Worm (Caenorhabditis elegans) whole organism, L4 larva: ENCODE data around the gene F22E5.17.
A peak's percentile ranks its signal among the peaks of the same experiment; 100 is the strongest.
"Not testable (repeated sequence)": the region's sequence is repeated elsewhere in the genome, so short reads cannot be mapped to it uniquely, and the experiment has no call there.

Source experiments
- D1046.2 ChIP-seq: fragments of 200-800 bp; sonication (Bioruptor generic); IDR thresholded peaks from 2 replicates; pipeline ENCODE4 v1.3.6; 2022; ENCODE audit warnings: missing genetic modification characterization, missing compliant biosample characterization
- F49E8.2 ChIP-seq: sonication (generic microtip); optimal IDR thresholded peaks from 2 replicates; lab custom pipeline; 2016; ENCODE audit warnings: missing compliant biosample characterization, mild to moderate bottlenecking, missing genetic modification characterization, borderline replicate concordance
- T20F7.1 ChIP-seq: fragments of 200-800 bp; sonication (Bioruptor generic); optimal IDR thresholded peaks from 2 replicates; lab custom pipeline; 2018; ENCODE audit warnings: mild to moderate bottlenecking, missing genetic modification characterization, missing compliant biosample characterization
- Y105C5A.15 ChIP-seq: fragments of 200-800 bp; sonication (Bioruptor generic); IDR thresholded peaks from 2 replicates; pipeline ENCODE4 v1.3.6; 2022; ENCODE audit warnings: missing genetic modification characterization, missing compliant biosample characterization
- Y48G9A.11 ChIP-seq: fragments of 200-800 bp; sonication (Bioruptor generic); IDR thresholded peaks from 2 replicates; pipeline ENCODE4 v1.3.6; 2022; ENCODE audit warnings: missing genetic modification reagents, missing genetic modification characterization, missing compliant biosample characterization
- Y75B8A.6 ChIP-seq: fragments of 200-800 bp; sonication (Bioruptor generic); IDR thresholded peaks from 2 replicates; pipeline ENCODE4 v1.3.6; 2022; ENCODE audit warnings: missing genetic modification reagents, missing genetic modification characterization, missing compliant biosample characterization
- ZK337.2 ChIP-seq: fragments of 200-800 bp; sonication (Bioruptor generic); IDR thresholded peaks from 2 replicates; pipeline ENCODE4 v1.3.6; 2022; ENCODE audit warnings: missing genetic modification reagents, missing genetic modification characterization, missing compliant biosample characterization
- ZK546.5 ChIP-seq, 2 experiments: sonication (generic microtip); optimal IDR thresholded peaks; 2 replicates each; lab custom pipeline; 2017; ENCODE audit warnings: missing biosample characterization in 2 of 2, missing genetic modification characterization in 2 of 2
- aha-1 ChIP-seq: fragments of 150-350 bp; peaks from one replicate; lab custom pipeline; 2014; ENCODE audit warnings: missing biosample characterization, missing genetic modification characterization
- ama-1 ChIP-seq: fragments of 150-350 bp; optimal IDR thresholded peaks from 2 replicates; lab custom pipeline; 2014; ENCODE audit warnings: inconsistent platforms, mixed read lengths
- ceh-28 ChIP-seq: fragments of 150-350 bp; optimal IDR thresholded peaks from 2 replicates; lab custom pipeline; 2014; ENCODE audit warnings: missing biosample characterization, missing genetic modification reagents, missing genetic modification characterization
- ceh-32 ChIP-seq: sonication (generic microtip); optimal IDR thresholded peaks from 2 replicates; lab custom pipeline; 2016; ENCODE audit warnings: mild to moderate bottlenecking, missing genetic modification characterization, missing compliant biosample characterization; ENCODE audit not compliant: poor library complexity
- ceh-62 ChIP-seq: sonication (generic microtip); optimal IDR thresholded peaks from 2 replicates; lab custom pipeline; 2017; ENCODE audit warnings: missing biosample characterization, missing genetic modification characterization
- daf-8 ChIP-seq: fragments of 200-800 bp; sonication (Bioruptor generic); IDR thresholded peaks from 2 replicates; pipeline ENCODE4 v1.3.6; 2022; ENCODE audit warnings: missing genetic modification characterization, missing compliant biosample characterization
- duxl-1 ChIP-seq: sonication (generic microtip); optimal IDR thresholded peaks from 2 replicates; lab custom pipeline; 2016; ENCODE audit warnings: mild to moderate bottlenecking, missing genetic modification characterization, moderate library complexity, missing compliant biosample characterization; ENCODE audit not compliant: poor library complexity
- egl-43 ChIP-seq: fragments of 200-800 bp; sonication (Bioruptor generic); IDR thresholded peaks from 2 replicates; pipeline ENCODE4 v1.3.6; 2022; ENCODE audit warnings: missing genetic modification reagents, missing genetic modification characterization, missing compliant biosample characterization
- gei-8 ChIP-seq: fragments of 200-800 bp; sonication (Bioruptor generic); optimal IDR thresholded peaks from 2 replicates; lab custom pipeline; 2018; ENCODE audit warnings: mild to moderate bottlenecking, missing genetic modification characterization, missing compliant biosample characterization
- hlh-11 ChIP-seq: fragments of 200-800 bp; sonication (Bioruptor generic); optimal IDR thresholded peaks from 2 replicates; lab custom pipeline; 2018; ENCODE audit warnings: mild to moderate bottlenecking, missing genetic modification characterization, missing compliant biosample characterization
- jun-1 ChIP-seq: fragments of 150-350 bp; optimal IDR thresholded peaks from 2 replicates; lab custom pipeline; 2014; ENCODE audit warnings: missing biosample characterization, missing genetic modification reagents, missing genetic modification characterization
- lin-13 ChIP-seq: fragments of 150-350 bp; optimal IDR thresholded peaks from 2 replicates; lab custom pipeline; 2014; ENCODE audit warnings: missing biosample characterization, missing genetic modification reagents, missing genetic modification characterization
- lin-38 ChIP-seq: fragments of 200-800 bp; sonication (Bioruptor generic); IDR thresholded peaks from 2 replicates; pipeline ENCODE4 v1.3.6; 2022; ENCODE audit warnings: missing genetic modification reagents, missing genetic modification characterization, missing compliant biosample characterization
- lin-39 ChIP-seq: fragments of 150-350 bp; optimal IDR thresholded peaks from 2 replicates; lab custom pipeline; 2014; ENCODE audit warnings: missing biosample characterization, missing genetic modification reagents, missing genetic modification characterization
- mdl-1 ChIP-seq, 2 experiments: fragments of 150-350 bp in 1 of 2; sonication (generic microtip) in 1 of 2; optimal IDR thresholded peaks; 2 replicates each; lab custom pipeline; 2014 to 2017; ENCODE audit warnings: missing biosample characterization in 2 of 2, missing genetic modification characterization in 2 of 2
- nhr-111 ChIP-seq: fragments of 200-800 bp; sonication (Bioruptor generic); optimal IDR thresholded peaks from 2 replicates; lab custom pipeline; 2018; ENCODE audit warnings: mild to moderate bottlenecking, missing genetic modification characterization, missing compliant biosample characterization
- nhr-237 ChIP-seq: sonication (generic microtip); optimal IDR thresholded peaks from 2 replicates; lab custom pipeline; 2017; ENCODE audit warnings: missing biosample characterization, missing genetic modification characterization
- nhr-25 ChIP-seq: sonication (generic microtip); optimal IDR thresholded peaks from 2 replicates; lab custom pipeline; 2017; ENCODE audit warnings: missing genetic modification characterization, mild to moderate bottlenecking, missing compliant biosample characterization, antibody characterized with exemption, moderate library complexity, borderline replicate concordance; ENCODE audit not compliant: insufficient read depth
- nhr-41 ChIP-seq: fragments of 200-800 bp; sonication (Bioruptor generic); IDR thresholded peaks from 2 replicates; pipeline ENCODE4 v1.3.6; 2022; ENCODE audit warnings: missing genetic modification reagents, missing genetic modification characterization, missing compliant biosample characterization
- nhr-42 ChIP-seq: fragments of 200-800 bp; sonication (Bioruptor generic); IDR thresholded peaks from 2 replicates; pipeline ENCODE4 v1.3.6; 2022; ENCODE audit warnings: missing genetic modification characterization, missing compliant biosample characterization
- pha-4 ChIP-seq, 2 experiments: fragments of 150-350 bp in 1 of 2; fragments of 200-800 bp in 1 of 2; sonication (Bioruptor generic) in 1 of 2; IDR thresholded peaks in 1 of 2; optimal IDR thresholded peaks in 1 of 2; 2 replicates each; pipeline versions ENCODE4 v1.3.6 to Lab custom; 2014 to 2022; ENCODE audit warnings: missing genetic modification characterization in 2 of 2, missing genetic modification reagents in 2 of 2, missing biosample characterization in 1 of 2, missing compliant biosample characterization in 1 of 2
- rbr-2 ChIP-seq: sonication (generic microtip); optimal IDR thresholded peaks from 2 replicates; lab custom pipeline; 2016; ENCODE audit warnings: missing genotype, missing genetic modification characterization, missing compliant biosample characterization
- sdz-12 ChIP-seq: fragments of 200-800 bp; sonication (Bioruptor generic); optimal IDR thresholded peaks from 2 replicates; lab custom pipeline; 2018; ENCODE audit warnings: mild to moderate bottlenecking, missing genetic modification characterization, missing compliant biosample characterization
- tag-97 ChIP-seq: fragments of 200-800 bp; sonication (Bioruptor generic); IDR thresholded peaks from 2 replicates; pipeline ENCODE4 v1.3.6; 2022; ENCODE audit warnings: missing genetic modification characterization, missing compliant biosample characterization
- unc-130 ChIP-seq: sonication (generic microtip); optimal IDR thresholded peaks from 2 replicates; lab custom pipeline; 2016; ENCODE audit warnings: missing genetic modification reagents, missing genetic modification characterization, missing compliant biosample characterization
- zfp-2 ChIP-seq: sonication (generic microtip); optimal IDR thresholded peaks from 2 replicates; lab custom pipeline; 2016; ENCODE audit warnings: mild to moderate bottlenecking, missing genetic modification characterization, missing compliant biosample characterization
- zfp-3 ChIP-seq: fragments of 200-800 bp; sonication (Bioruptor generic); conservative IDR thresholded peaks from 2 replicates; pipeline ENCODE4 v1.3.6; 2022; ENCODE audit warnings: missing genetic modification reagents, missing genetic modification characterization, missing compliant biosample characterization
- ztf-11 ChIP-seq: fragments of 150-350 bp; optimal IDR thresholded peaks from 2 replicates; lab custom pipeline; 2014; ENCODE audit warnings: missing biosample characterization, missing genetic modification characterization
- ztf-7 ChIP-seq: fragments of 150-350 bp; optimal IDR thresholded peaks from 2 replicates; lab custom pipeline; 2014; ENCODE audit warnings: missing biosample characterization, missing genetic modification characterization

Gene F22E5.17

DNA sequence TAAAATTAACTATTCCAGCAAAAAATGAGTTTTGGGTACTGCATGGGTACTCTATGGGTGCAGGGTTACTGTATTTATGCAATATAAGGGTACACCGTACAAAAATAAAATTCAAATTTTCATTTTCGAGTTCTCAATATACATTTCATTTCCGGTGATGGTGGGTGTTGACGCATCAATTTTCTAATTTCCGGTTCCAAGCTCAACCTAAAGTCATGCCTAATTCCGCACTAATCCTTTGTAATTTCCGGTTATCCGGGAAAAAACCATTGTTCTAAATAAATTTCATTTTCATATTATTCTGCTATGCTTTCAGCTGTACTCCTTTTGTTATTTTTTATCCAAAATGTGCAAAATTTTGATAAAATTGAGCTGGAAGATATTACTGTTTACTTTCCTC, 18.5 kb upstream of the F22E5.17 start, which contains the start of gene gcy-21:
Gene gcy-21, plus strand, starts transcription at position 301 of the 400 bp plus-strand sequence.
- TF ChIP-seq nhr-25 (tag; lab: Kevin White, UChicago) (no peak), F49E8.2 (no peak), jun-1 (tag; lab: Kevin White, UChicago) (no peak), mdl-1 (tag; optimal IDR thresholded peaks at IDR 0.05; lab: Kevin White, UChicago) (no peak), nhr-237 (no peak), rbr-2 (no peak), ZK337.2 (GFP tag; lab: Robert Waterston, UW) (no peak), unc-130 (GFP tag; lab: Kevin White, UChicago) (no peak), T20F7.1 (GFP tag; lab: Kevin White, UChicago) (no peak), zfp-2 (tag; lab: Kevin White, UChicago) (no peak)

DNA sequence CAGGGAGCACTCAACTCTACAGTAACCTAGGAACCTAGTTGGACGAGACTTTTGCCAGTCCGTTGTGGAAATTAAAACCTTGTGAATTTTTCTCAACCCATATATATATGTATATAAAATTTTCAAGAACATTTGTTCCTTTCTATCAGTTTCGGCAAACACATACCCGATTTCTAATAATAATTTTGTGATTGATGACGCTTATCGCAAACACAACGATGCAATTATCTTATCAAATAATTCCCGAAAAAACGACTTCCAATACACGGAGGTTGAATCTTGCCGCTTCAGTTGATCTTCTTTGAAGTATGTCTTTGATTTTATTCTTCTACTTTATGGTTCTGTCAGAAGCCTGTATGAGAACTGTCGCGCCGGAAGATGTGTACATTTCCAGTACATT, 12.8 kb upstream of the F22E5.17 start, which contains the start of gene F22E5.2:
Gene F22E5.2, plus strand, starts transcription at position 301 of the 400 bp plus-strand sequence.
- TF ChIP-seq aha-1 (tag; lab: Kevin White, UChicago) = peak; percentile 26

DNA sequence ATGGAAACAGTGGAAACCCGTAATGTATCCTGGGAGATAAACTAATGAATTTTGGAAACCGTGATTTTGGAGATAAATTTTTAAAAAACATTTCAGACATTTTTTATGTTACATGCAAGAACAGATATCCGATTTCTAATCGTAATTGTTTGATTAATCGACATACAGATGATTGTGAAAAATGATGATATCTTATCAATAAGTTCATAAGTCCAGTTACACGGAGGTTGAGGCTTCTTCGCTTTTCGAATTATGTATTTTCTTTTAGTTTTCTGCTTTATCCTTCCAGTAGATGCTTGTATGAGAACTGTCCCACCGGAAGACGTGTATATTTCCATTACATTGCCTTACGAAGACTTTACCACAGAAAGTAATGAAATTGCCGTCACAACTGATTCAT, 12.2 kb upstream of the F22E5.17 start, which contains the start of gene F22E5.22:
Gene F22E5.22, plus strand, starts transcription at position 301 of the 400 bp plus-strand sequence.
- TF ChIP-seq nhr-42 (GFP tag; lab: Robert Waterston, UW) = no peak
- TF ChIP-seq hlh-11 (tag; lab: Kevin White, UChicago) = no peak
- no peak for TF ChIP-seq nhr-25 (tag; lab: Kevin White, UChicago)
- TF ChIP-seq ztf-11 (tag; lab: Kevin White, UChicago) = no peak
- no peak for TF ChIP-seq tag-97 (GFP tag; lab: Robert Waterston, UW)
- TF ChIP-seq lin-13 (GFP tag; lab: Kevin White, UChicago) = no peak
- no peak for TF ChIP-seq Y75B8A.6 (GFP tag; lab: Robert Waterston, UW)
- no peak for TF ChIP-seq ama-1 (lab: Kevin White, UChicago)
- no peak for TF ChIP-seq nhr-111 (GFP tag; lab: Kevin White, UChicago)
- TF ChIP-seq daf-8 (GFP tag; lab: Robert Waterston, UW) = no peak

DNA sequence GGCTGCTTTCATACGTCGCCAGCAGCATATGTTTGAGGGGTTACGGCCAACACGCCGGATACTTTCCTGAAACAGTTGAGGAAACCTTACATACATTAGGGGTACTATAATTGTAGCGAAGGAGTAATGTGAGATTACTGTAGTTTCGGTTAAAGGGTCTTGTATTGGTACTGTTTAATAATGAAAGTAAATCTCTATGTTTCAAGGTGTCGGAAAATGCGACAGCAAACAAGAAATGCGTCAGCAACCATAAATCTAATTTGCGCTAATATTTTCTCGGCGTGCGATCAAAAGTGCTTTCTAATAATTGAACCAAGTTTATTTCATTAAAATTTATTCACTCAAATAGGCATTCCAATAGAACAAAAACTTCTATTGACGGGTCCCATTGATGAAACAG, 5.5 kb upstream of the F22E5.17 start, which contains the start of gene sri-57:
Gene sri-57, minus strand, starts transcription at position 101 of the 400 bp plus-strand sequence.
- not testable (repeated sequence) for TF ChIP-seq lin-38; ceh-32 (tag; lab: Kevin White, UChicago); ztf-7 (tag; lab: Kevin White, UChicago)

DNA sequence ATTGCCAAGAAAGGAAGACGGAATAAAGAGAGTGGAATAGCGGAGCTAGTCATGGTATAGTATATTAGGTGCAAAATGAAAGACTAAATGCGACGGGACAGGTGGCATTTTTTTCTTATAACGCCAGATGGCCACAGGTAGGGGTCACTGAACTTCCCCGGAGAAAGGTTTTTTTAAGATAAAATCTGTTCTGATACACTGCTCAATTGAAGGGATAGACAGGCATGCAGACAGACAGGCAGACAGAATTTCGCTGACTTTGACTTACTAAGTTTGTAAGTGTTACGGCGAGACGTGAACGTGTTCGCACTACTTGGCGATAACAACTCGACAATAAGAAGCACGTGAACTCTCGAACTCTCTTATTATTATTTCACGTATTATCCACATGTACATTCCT, 4.3 kb upstream of the F22E5.17 start, which contains the start of the genes F22E5.20 and F22E5.1:
Gene F22E5.20, minus strand, starts transcription at position 101 of the 400 bp plus-strand sequence.
Gene F22E5.1, plus strand, starts transcription at position 242 of the 400 bp plus-strand sequence.
- TF ChIP-seq ztf-7 (tag; lab: Kevin White, UChicago); ZK546.5 (tag; optimal IDR thresholded peaks at IDR 0.05; lab: Kevin White, UChicago); nhr-111 (GFP tag; lab: Kevin White, UChicago): not testable (repeated sequence)

- TF ChIP-seq nhr-237 (no peak), zfp-3 (GFP tag; lab: Robert Waterston, UW) (no peak), egl-43 (GFP tag; lab: Robert Waterston, UW) (no peak), Y105C5A.15 (no peak), aha-1 (tag; lab: Kevin White, UChicago) (peak; percentile 36)
Measured at ce11 chrII:2681118-2681517, 3.3 kb downstream of the F22E5.17 start, which contains the start of gene F34D6.1. Gene F34D6.1, minus strand, starts transcription at chrII:2681218.

DNA sequence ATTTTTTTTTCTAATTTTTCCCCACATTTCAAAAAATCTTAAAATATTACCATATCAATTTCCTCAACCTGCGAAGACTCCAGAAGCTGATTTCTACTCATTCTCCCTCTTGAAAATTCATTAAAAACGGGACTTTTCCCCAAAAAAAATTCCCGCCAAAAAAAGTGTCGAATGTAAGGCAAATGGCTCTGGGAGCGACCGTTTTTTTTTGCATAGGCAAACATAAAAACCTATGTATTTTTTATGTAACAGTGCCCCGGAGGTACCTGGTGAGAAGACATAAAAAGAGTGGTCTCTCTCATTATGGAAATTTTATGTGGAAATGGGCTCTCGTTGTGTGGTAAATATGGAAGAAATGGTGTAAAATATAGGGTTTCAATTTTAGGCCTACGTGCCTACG, 6.4 kb downstream of the F22E5.17 start, which contains the start of gene ceh-87:
Gene ceh-87, minus strand, starts transcription at position 101 of the 400 bp plus-strand sequence.
- TF ChIP-seq Y48G9A.11 (GFP tag; lab: Robert Waterston, UW) (no peak), jun-1 (tag; lab: Kevin White, UChicago) (no peak), gei-8 (no peak), ceh-28 (tag; lab: Kevin White, UChicago) (no peak), T20F7.1 (GFP tag; lab: Kevin White, UChicago) (no peak), nhr-111 (GFP tag; lab: Kevin White, UChicago) (no peak), nhr-41 (GFP tag; lab: Robert Waterston, UW) (no peak), nhr-237 (no peak), lin-39 (tag; lab: Kevin White, UChicago) (no peak), ceh-62 (tag; lab: Kevin White, UChicago) (no peak), sdz-12 (GFP tag; lab: Kevin White, UChicago) (no peak), pha-4 (GFP tag; IDR thresholded peaks at IDR 0.05; lab: Robert Waterston, UW) (no peak), pha-4 (tag; optimal IDR thresholded peaks at IDR 0.05; lab: Kevin White, UChicago) (no peak), lin-13 (GFP tag; lab: Kevin White, UChicago) (no peak), duxl-1 (tag; lab: Kevin White, UChicago) (no peak), D1046.2 (GFP tag; lab: Robert Waterston, UW) (no peak)
